Fruit fly (Drosophila melanogaster): Measurements from ENCODE around the gene Atg4b.

Gene Atg4b

DNA sequence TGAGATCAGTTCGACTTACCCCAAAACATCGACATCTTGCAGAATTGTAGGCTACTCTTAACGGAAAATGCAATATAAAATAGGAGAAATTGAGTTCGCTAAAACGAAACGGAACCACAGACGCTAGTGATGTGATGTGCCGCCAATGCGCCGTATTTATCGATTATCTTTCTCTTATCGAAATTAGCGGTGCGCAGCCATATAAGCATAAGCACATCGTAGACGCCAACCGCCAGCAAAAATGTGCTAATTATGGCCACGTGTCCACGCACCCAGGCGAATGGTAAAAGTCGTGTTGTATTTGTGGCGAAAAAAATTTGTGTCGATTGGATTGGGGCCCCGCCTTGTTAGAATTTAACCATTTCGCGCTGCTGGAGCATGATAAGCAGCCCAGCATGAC lies 23.7 kb downstream of the Atg4b start, which contains the start of the genes Fkbp39 and Cyfip:
Gene Fkbp39, minus strand, starts transcription at position 140 of the 400 bp plus-strand sequence.
Gene Cyfip, plus strand, starts transcription at position 273 of the 400 bp plus-strand sequence.
- TF ChIP-seq Doc3 (GFP tag; IDR thresholded peaks at IDR 0.05; ENCODE audit: partially characterized antibody) (peak; percentile 64), mirr (GFP tag; optimal IDR thresholded peaks at IDR 0.05) (peak; percentile 21), CG9876 (GFP tag; optimal IDR thresholded peaks at IDR 0.05) (peak; percentile 52), CG1602 (GFP tag; optimal IDR thresholded peaks at IDR 0.05) (no peak), NFAT (GFP tag; IDR thresholded peaks at IDR 0.05) (peak; percentile 41; the same call in 1 of the 2 replicates), lov (optimal IDR thresholded peaks at IDR 0.05) (no peak), lov (GFP tag; IDR thresholded peaks at IDR 0.05) (no peak), en (GFP tag; optimal IDR thresholded peaks at IDR 0.05) (no peak), run (tag; optimal IDR thresholded peaks at IDR 0.05) (no peak), YL-1 (GFP tag; optimal IDR thresholded peaks at IDR 0.05) (peak; percentile 98), cato (GFP tag; optimal IDR thresholded peaks at IDR 0.05; ENCODE audit: borderline replicate concordance) (no peak), row (GFP tag; IDR thresholded peaks at IDR 0.05) (peak; percentile 44; the same call in 2 of the 3 replicates), vfl (GFP tag; optimal IDR thresholded peaks at IDR 0.05) (peak; percentile 61), CG9609 (GFP tag; optimal IDR thresholded peaks at IDR 0.05) (peak; percentile 44), ato (GFP tag; IDR thresholded peaks at IDR 0.05; ENCODE audit: partially characterized antibody) (peak; percentile 67), Atf3 (GFP tag; optimal IDR thresholded peaks at IDR 0.05) (no peak), fd64A (GFP tag; optimal IDR thresholded peaks at IDR 0.05) (no peak), Mes4 (GFP tag; optimal IDR thresholded peaks at IDR 0.05) (peak; percentile 52), sob (GFP tag; IDR thresholded peaks at IDR 0.05) (peak; percentile 81), CG6854 (GFP tag; optimal IDR thresholded peaks at IDR 0.05) (no peak), scrt (GFP tag; optimal IDR thresholded peaks at IDR 0.05) (no peak), org-1 (GFP tag; optimal IDR thresholded peaks at IDR 0.05) (no peak), CG10462 (GFP tag; optimal IDR thresholded peaks at IDR 0.05) (no peak), CG13894 (tag; optimal IDR thresholded peaks at IDR 0.05) (no peak), hkb (optimal IDR thresholded peaks at IDR 0.05) (no peak), hkb (GFP tag; IDR thresholded peaks at IDR 0.05) (0 out of 2 replicates have a peak, but pooled peaks have one; percentile 13), nerfin-1 (tag; optimal IDR thresholded peaks at IDR 0.05) (no peak), hbn (GFP tag; IDR thresholded peaks at IDR 0.05; ENCODE audit: partially characterized antibody) (peak; percentile 65), toy (GFP tag; IDR thresholded peaks at IDR 0.05) (no peak), Sox102F (GFP tag; optimal IDR thresholded peaks at IDR 0.05) (no peak), croc (GFP tag; conservative IDR thresholded peaks at IDR 0.05) (no peak), Dek (tag; optimal IDR thresholded peaks at IDR 0.05) (peak; percentile 30), C15 (GFP tag; IDR thresholded peaks at IDR 0.05) (no peak), Usf (GFP tag; optimal IDR thresholded peaks at IDR 0.05) (no peak), CG13123 (GFP tag; optimal IDR thresholded peaks at IDR 0.05) (no peak), CG1603 (tag; optimal IDR thresholded peaks at IDR 0.05) (peak; percentile 93), TFAM (GFP tag; optimal IDR thresholded peaks at IDR 0.05) (no peak), Ets65A (GFP tag) (peak; percentile 85), gem (tag; optimal IDR thresholded peaks at IDR 0.05) (no peak), CG2889 (GFP tag; IDR thresholded peaks at IDR 0.05) (no peak), CG5245 (GFP tag; optimal IDR thresholded peaks at IDR 0.05) (no peak), CG8478 (optimal IDR thresholded peaks at IDR 0.05) (no peak), CG11398 (GFP tag; optimal IDR thresholded peaks at IDR 0.05) (no peak), Dip3 (GFP tag; optimal IDR thresholded peaks at IDR 0.05) (peak; percentile 21), bowl (GFP tag; IDR thresholded peaks at IDR 0.05) (no peak), CG8924 (tag; optimal IDR thresholded peaks at IDR 0.05) (peak; percentile 40), CG8944 (GFP tag; optimal IDR thresholded peaks at IDR 0.05) (peak; percentile 38), pita (GFP tag; optimal IDR thresholded peaks at IDR 0.05) (peak; percentile 81), bab2 (GFP tag; optimal IDR thresholded peaks at IDR 0.05) (peak; percentile 29), Neu2 (GFP tag; optimal IDR thresholded peaks at IDR 0.05; ENCODE audit: borderline replicate concordance) (no peak), grau (tag; optimal IDR thresholded peaks at IDR 0.05) (peak; percentile 48), z (GFP tag; IDR thresholded peaks at IDR 0.05) (no peak), Hand (GFP tag; optimal IDR thresholded peaks at IDR 0.05) (no peak)
